Worm (Caenorhabditis elegans) whole organism, L1 larva: ENCODE results near the gene ccar-1.

Experiments used
- alr-1 ChIP-seq: fragments of 200-800 bp; sonication (Bioruptor generic); optimal IDR thresholded peaks from 2 replicates; lab custom pipeline; 2018; ENCODE audit warnings: borderline replicate concordance, mild to moderate bottlenecking, missing genetic modification characterization, missing compliant biosample characterization
- isw-1 ChIP-seq: fragments of 200-800 bp; sonication (Bioruptor generic); IDR thresholded peaks from 2 replicates; pipeline ENCODE4 v1.3.6; 2022; ENCODE audit warnings: missing genetic modification characterization, missing compliant biosample characterization
- nhr-28 ChIP-seq: fragments of 150-350 bp; optimal IDR thresholded peaks from 2 replicates; lab custom pipeline; 2014; ENCODE audit warnings: missing biosample characterization, missing genetic modification characterization
- nhr-77 ChIP-seq: fragments of 150-350 bp; optimal IDR thresholded peaks from 2 replicates; lab custom pipeline; 2014; ENCODE audit warnings: missing biosample characterization, missing genetic modification characterization
- snpc-4 ChIP-seq: fragments of 150-350 bp; optimal IDR thresholded peaks from 2 replicates; lab custom pipeline; 2014; ENCODE audit warnings: missing biosample characterization, missing genetic modification characterization
- vab-15 ChIP-seq: sonication (generic microtip); optimal IDR thresholded peaks from 2 replicates; lab custom pipeline; 2017; ENCODE audit warnings: missing genotype, mild to moderate bottlenecking, missing genetic modification characterization, missing compliant biosample characterization

ce11 chrIV:14060612-14061011 is 10.7 kb upstream of the ccar-1 start, which contains the start of gene Y37A1B.4:
- TF ChIP-seq isw-1 (GFP tag; lab: Robert Waterston, UW) (no peak), nhr-28 (no peak), nhr-77 (no peak), snpc-4 (tag; lab: Kevin White, UChicago) (no peak), alr-1 (tag; lab: Kevin White, UChicago) (no peak), vab-15 (tag; lab: Kevin White, UChicago) (no peak)
